Worm (Caenorhabditis elegans) whole organism, midembryonic: ENCODE measurements around the gene R05F9.9.

Source experiments
- T22C8.4 ChIP-seq: fragments of 200-800 bp; sonication (Bioruptor generic); IDR thresholded peaks from 2 replicates; pipeline ENCODE4 v1.3.6; 2022; ENCODE audit warnings: missing genetic modification characterization, missing compliant biosample characterization
- cog-1 ChIP-seq: sonication (generic microtip); optimal IDR thresholded peaks from 2 replicates; lab custom pipeline; 2016; ENCODE audit warnings: missing genetic modification characterization, missing compliant biosample characterization
- flt-1 ChIP-seq: fragments of 200-800 bp; sonication (Bioruptor generic); IDR thresholded peaks from 2 replicates; pipeline ENCODE4 v1.3.6; 2022; ENCODE audit warnings: missing genetic modification characterization, missing compliant biosample characterization
- klf-2 ChIP-seq: fragments of 200-800 bp; sonication (Bioruptor generic); conservative IDR thresholded peaks from 2 replicates; pipeline ENCODE4 v1.3.6; 2022; ENCODE audit warnings: missing genetic modification reagents, missing genetic modification characterization, missing compliant biosample characterization
- med-1 ChIP-seq: sonication (generic microtip); optimal IDR thresholded peaks from 2 replicates; lab custom pipeline; 2017; ENCODE audit warnings: missing genetic modification characterization, mild to moderate bottlenecking, missing compliant biosample characterization, antibody characterized with exemption, missing genetic modification reagents; ENCODE audit not compliant: insufficient read depth
- tab-1 ChIP-seq: fragments of 200-800 bp; sonication (Bioruptor generic); IDR thresholded peaks from 2 replicates; pipeline ENCODE4 v1.3.6; 2022; ENCODE audit warnings: missing genetic modification characterization, missing compliant biosample characterization
- ztf-23 ChIP-seq: fragments of 200-800 bp; sonication (Bioruptor generic); IDR thresholded peaks from 2 replicates; pipeline ENCODE4 v1.3.6; 2022; ENCODE audit warnings: missing genetic modification reagents, missing genetic modification characterization, missing compliant biosample characterization
- ztf-29 ChIP-seq: fragments of 200-800 bp; sonication (Bioruptor generic); IDR thresholded peaks from 2 replicates; pipeline ENCODE4 v1.3.6; 2022; ENCODE audit warnings: missing genetic modification reagents, missing genetic modification characterization, missing compliant biosample characterization

- TF ChIP-seq ztf-23 (GFP tag; lab: Robert Waterston, UW) (no peak), med-1 (GFP tag; lab: Kevin White, UChicago) (no peak), ztf-29 (GFP tag; lab: Robert Waterston, UW) (no peak), T22C8.4 (no peak), klf-2 (no peak), flt-1 (GFP tag; lab: Robert Waterston, UW) (no peak), tab-1 (GFP tag; lab: Robert Waterston, UW) (no peak), cog-1 (tag; lab: Kevin White, UChicago) (no peak)
Observed at ce11 chrII:4924729-4925128, 22.8 kb upstream of the R05F9.9 start.
